Fruit fly (Drosophila melanogaster) whole organism, embryonic: ENCODE results near the gene beat-IIa.

Experiments used
- CG10565 ChIP-seq: fragments of 200-800 bp; sonication (Bioruptor generic); optimal IDR thresholded peaks from 3 replicates; lab custom pipeline; 2016; ENCODE audit warnings: missing biosample characterization, mild to moderate bottlenecking, missing genetic modification characterization
- CG6175 ChIP-seq: fragments of 200-800 bp; sonication (Bioruptor generic); IDR thresholded peaks from 3 replicates; pipeline ENCODE4 v1.3.6; 2022; ENCODE audit warnings: missing biosample characterization, missing genetic modification characterization
- Dll ChIP-seq: fragments of 200-800 bp; sonication (Bioruptor generic); IDR thresholded peaks from 4 replicates; pipeline ENCODE4 v1.3.6; 2022; ENCODE audit warnings: missing biosample characterization, missing genetic modification characterization; ENCODE audit not compliant: partially characterized antibody
- pan ChIP-seq, 4 experiments: fragments of >200 bp in 3 of 4; fragments of 200-800 bp in 1 of 4; sonication (Bioruptor generic) in 1 of 4; optimal IDR thresholded peaks in 3 of 4; IDR thresholded peaks in 1 of 4; 2 replicates each; pipeline versions ENCODE4 v1.3.6 to Lab custom; 2017 to 2022; ENCODE audit warnings: missing biosample characterization in 2 of 4, missing genetic modification characterization in 2 of 4, mixed read lengths in 1 of 4

DNA sequence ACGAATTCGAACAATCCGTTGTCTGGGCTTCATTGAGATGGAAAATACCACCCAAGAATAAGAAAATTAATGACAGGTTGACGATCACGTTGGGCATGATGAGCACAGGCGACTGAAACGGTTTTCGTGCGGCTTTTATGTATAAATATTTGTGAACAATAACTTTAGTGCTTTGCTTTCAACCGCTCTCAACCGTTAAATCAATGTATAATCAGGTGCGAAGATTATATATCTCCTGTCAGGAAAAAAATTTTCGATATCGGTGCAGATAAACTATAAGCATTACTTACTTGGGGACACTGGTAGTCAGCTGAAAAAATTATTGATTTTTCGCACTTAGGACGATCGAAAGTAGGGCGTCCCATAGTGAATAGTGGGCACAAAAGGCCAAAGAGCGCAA, 39.1 kb upstream of the beat-IIa start, which contains the start of gene CG42823:
- TF ChIP-seq Dll (GFP tag; lab: Robert Waterston, UW), result no peak
- TF ChIP-seq CG10565 (GFP tag; lab: Kevin White, UChicago), result no peak
- no peak for TF ChIP-seq CG6175 (GFP tag; lab: Robert Waterston, UW)
- no peak for TF ChIP-seq pan (optimal IDR thresholded peaks at IDR 0.05; lab: Kevin White, UChicago)
- TF ChIP-seq pan (GFP tag; optimal IDR thresholded peaks at IDR 0.05 in 1 of 2, IDR thresholded peaks at IDR 0.05 in 1 of 2), result no peak
